Worm (Caenorhabditis elegans): Measurements from ENCODE around the gene F01G4.4.

The F01G4.4 gene

DNA sequence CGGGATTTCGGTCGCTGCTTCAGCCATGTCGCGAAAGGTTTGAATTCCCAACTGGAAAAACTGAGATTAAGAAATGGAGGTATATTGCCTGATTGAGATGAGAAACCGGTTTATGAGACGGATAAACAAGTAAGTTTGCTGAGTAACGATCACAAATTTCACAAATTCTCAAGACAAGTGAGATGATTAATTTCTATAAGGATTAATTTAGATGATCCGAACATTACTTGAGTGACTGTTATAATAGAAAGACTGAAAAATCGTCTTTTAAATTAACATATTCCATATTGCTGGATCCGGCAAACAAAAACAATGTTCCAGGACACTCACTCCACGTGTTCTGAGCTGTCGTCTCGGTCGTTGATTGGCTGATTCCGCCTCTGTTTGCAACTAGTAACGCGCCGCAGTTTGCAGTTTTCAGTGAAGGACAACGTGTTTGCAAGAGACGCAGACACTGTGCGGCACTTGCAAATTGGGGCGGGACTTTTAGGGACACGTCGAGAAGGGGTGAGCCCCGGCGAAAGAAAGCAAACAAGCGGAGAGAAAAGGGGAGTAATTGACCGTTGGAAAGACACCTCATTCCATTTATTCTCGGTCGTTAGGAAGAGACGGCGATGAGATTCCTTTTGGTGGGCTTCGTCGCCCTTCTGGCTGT is 24.2 kb upstream of the F01G4.4 start, which contains the start of the genes imp-2 and enpl-1 (continued):
- peak in 1 of 2 experiments; percentile 74 for TF ChIP-seq daf-16 (GFP tag; optimal IDR thresholded peaks at IDR 0.05)
- TF ChIP-seq daf-16 (tag; optimal IDR thresholded peaks at IDR 0.05) = peak; percentile 72
- peak; percentile 85 for TF ChIP-seq T20F7.1 (GFP tag; optimal IDR thresholded peaks at IDR 0.05)
- TF ChIP-seq mdt-29 (GFP tag; IDR thresholded peaks at IDR 0.05) = peak; percentile 60; the same call in 1 of the 2 replicates
- TF ChIP-seq attf-4 (tag; optimal IDR thresholded peaks at IDR 0.05) = no peak
- peak; percentile 89 for TF ChIP-seq T26A8.4 (GFP tag; IDR thresholded peaks at IDR 0.05)
- peak; percentile 83 for TF ChIP-seq mes-2 (tag; optimal IDR thresholded peaks at IDR 0.05; ENCODE audit: poor library complexity, severe bottlenecking)
- peak; percentile 83 for TF ChIP-seq lin-13 (GFP tag; optimal IDR thresholded peaks at IDR 0.05)
- peak; percentile 78 for TF ChIP-seq dpl-1 (GFP tag; optimal IDR thresholded peaks at IDR 0.05)
- TF ChIP-seq gei-8 (GFP tag; optimal IDR thresholded peaks at IDR 0.05) = peak; percentile 76
- peak; percentile 55; the same call in 1 of the 2 replicates for TF ChIP-seq dmd-9 (GFP tag; IDR thresholded peaks at IDR 0.05)
- peak; percentile 89 for TF ChIP-seq pha-4 (GFP tag; IDR thresholded peaks at IDR 0.05)
- peak; percentile 33 for TF ChIP-seq pha-4 (tag; optimal IDR thresholded peaks at IDR 0.05)
- peak; percentile 43 for TF ChIP-seq zip-2 (tag; optimal IDR thresholded peaks at IDR 0.05)
- TF ChIP-seq nhr-28 (tag; optimal IDR thresholded peaks at IDR 0.05) = peak; percentile 73

DNA sequence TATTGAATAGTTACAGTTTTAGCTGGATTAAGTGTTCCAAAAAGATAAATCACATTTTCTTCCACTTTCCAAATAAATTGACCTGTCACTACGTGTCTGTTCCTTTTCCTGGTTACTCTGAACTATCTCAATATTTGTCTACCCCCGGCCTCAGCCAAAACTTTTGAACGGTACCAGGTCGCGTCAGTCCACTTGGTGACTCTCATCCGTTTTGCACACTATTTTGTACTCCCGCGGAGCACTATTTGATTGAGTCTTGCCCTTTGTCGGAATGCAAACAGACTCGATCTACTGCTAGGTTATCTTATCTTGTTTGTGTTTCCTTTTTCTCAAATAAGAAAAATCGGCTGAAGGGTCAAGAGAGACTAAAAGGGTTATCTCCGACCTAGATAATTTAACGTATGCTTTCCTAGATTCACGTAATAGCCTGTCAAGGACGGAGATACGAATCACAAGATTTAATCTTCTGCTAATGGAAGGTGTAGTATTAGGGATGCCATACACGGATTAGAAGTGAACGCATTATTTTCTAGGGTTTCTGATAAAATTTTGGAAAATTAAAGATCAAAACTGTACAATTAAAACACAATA is 23.1 kb upstream of the F01G4.4 start:
- TF ChIP-seq nhr-28 (tag; optimal IDR thresholded peaks at IDR 0.05) (peak; percentile 17), snpc-1.2 (GFP tag; IDR thresholded peaks at IDR 0.05) (no peak)

DNA sequence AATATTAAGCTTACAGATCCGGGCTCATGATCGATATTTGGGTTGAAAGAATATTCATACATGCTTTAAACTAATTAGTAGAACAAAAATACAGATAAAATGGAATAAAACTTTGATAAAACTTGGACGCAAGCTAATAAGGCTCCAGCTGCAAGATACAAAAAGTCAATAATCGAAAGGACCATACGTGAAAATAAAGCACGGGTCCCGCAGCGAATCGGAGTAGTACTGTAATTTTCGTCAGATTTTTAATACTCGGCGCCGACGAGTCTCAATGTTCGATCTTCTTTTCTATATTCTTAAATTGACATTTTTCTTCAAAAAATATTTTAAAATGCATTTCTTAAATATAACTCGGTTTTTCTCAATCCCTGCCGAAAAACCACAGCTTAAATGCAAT is 18.5 kb upstream of the F01G4.4 start, which contains the start of gene spo-11:
spo-11 (minus strand) TSS at position 189 of the 400 bp plus-strand sequence.
- peak; percentile 3 for TF ChIP-seq F49E8.2 (tag; optimal IDR thresholded peaks at IDR 0.05; ENCODE audit: borderline replicate concordance)
- no peak for TF ChIP-seq unc-62 (GFP tag; optimal IDR thresholded peaks at IDR 0.05 in 1 of 2)
- TF ChIP-seq unc-62 (tag; optimal IDR thresholded peaks at IDR 0.05) = no peak

DNA sequence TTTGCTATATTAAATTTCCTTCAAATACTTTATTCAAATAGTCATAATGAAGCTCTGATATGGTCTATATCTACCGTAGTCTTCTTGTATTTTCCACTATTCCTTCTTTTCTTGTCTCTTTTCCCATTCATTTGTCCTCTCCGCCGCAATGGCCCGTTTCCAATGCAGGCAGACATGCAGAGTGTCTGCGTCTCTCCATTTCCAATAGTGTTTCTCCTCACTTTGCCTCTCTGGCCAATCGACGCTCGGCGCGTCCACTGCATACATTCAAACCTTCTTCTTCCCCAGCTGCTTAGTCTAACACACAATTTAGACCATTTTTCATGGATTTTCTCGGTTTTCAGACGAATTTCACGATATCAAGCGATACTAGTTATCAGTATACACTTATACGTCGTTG is 17.9 kb upstream of the F01G4.4 start:
- TF ChIP-seq hmg-1.1 (GFP tag; IDR thresholded peaks at IDR 0.05) = peak; percentile 67
- TF ChIP-seq hlh-11 (tag; optimal IDR thresholded peaks at IDR 0.05) = peak; percentile 39
- TF ChIP-seq mes-2 (tag; optimal IDR thresholded peaks at IDR 0.05; ENCODE audit: poor library complexity, severe bottlenecking) = peak; percentile 66
- TF ChIP-seq aha-1 (tag) = peak; percentile 74
- TF ChIP-seq mxl-3 (GFP tag; optimal IDR thresholded peaks at IDR 0.05) = peak; percentile 32
- TF ChIP-seq sdz-12 (GFP tag; optimal IDR thresholded peaks at IDR 0.05) = no peak
- peak; percentile 46 for TF ChIP-seq mep-1 (tag; optimal IDR thresholded peaks at IDR 0.05)
- TF ChIP-seq daf-8 (GFP tag; IDR thresholded peaks at IDR 0.05) = no peak
- TF ChIP-seq rbr-2 (tag; optimal IDR thresholded peaks at IDR 0.05) = peak; percentile 12
- TF ChIP-seq lsy-2 (tag; optimal IDR thresholded peaks at IDR 0.05) = peak in 1 of 2 experiments; percentile 70
- TF ChIP-seq daf-16 (GFP tag; optimal IDR thresholded peaks at IDR 0.05) = no peak
- TF ChIP-seq daf-16 (tag; optimal IDR thresholded peaks at IDR 0.05) = peak; percentile 16

DNA sequence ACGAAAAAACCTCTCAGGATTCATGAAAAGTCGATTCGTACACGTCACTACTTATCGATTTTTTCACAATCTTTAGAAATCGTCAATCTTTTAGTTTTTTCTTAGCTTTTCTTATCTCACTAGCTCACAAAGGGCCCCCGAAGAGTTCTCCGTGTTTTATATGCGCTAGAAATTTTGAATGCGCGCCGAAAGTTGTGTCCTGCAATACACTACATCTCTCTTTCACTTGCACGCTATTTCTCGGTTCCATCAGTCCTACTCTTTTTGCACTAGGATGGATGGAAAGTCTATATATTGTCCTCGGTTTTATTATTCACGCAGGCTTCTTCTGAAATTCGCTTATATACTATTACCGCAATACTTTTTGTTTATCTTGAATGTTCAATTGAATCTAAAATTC is 17.5 kb upstream of the F01G4.4 start:
- TF ChIP-seq nhr-28 (tag; optimal IDR thresholded peaks at IDR 0.05) = peak; percentile 15
- peak in 1 of 2 experiments; percentile 33 for TF ChIP-seq unc-62 (GFP tag; optimal IDR thresholded peaks at IDR 0.05 in 1 of 2)
- TF ChIP-seq unc-62 (tag; optimal IDR thresholded peaks at IDR 0.05) = no peak
- TF ChIP-seq dpl-1 (GFP tag; optimal IDR thresholded peaks at IDR 0.05) = peak; percentile 73
- no peak for TF ChIP-seq pqm-1 (tag; optimal IDR thresholded peaks at IDR 0.05)
- TF ChIP-seq jun-1 (tag; optimal IDR thresholded peaks at IDR 0.05) = no peak

DNA sequence TGAATTAATAATTGTTTCAGACTA is 17.3 kb upstream of the F01G4.4 start, which contains the start of gene swsn-4:
swsn-4 (plus strand) TSS at position 21 of the 24 bp plus-strand sequence.
- TF ChIP-seq daf-12 (tag; optimal IDR thresholded peaks at IDR 0.05) = no peak
- TF ChIP-seq hmg-1.1 (GFP tag; IDR thresholded peaks at IDR 0.05) = no peak
- no peak for TF ChIP-seq nhr-11 (tag; optimal IDR thresholded peaks at IDR 0.05)
- TF ChIP-seq tag-97 (GFP tag; IDR thresholded peaks at IDR 0.05) = no peak
- no peak for TF ChIP-seq skn-1 (tag; optimal IDR thresholded peaks at IDR 0.05)
- TF ChIP-seq ceh-82 (tag; optimal IDR thresholded peaks at IDR 0.05) = no peak
- no peak for TF ChIP-seq hlh-11 (tag; optimal IDR thresholded peaks at IDR 0.05)
- no peak for TF ChIP-seq php-3 (GFP tag; IDR thresholded peaks at IDR 0.05)
- no peak for TF ChIP-seq ces-1 (GFP tag; optimal IDR thresholded peaks at IDR 0.05)
- no peak for TF ChIP-seq fos-1 (tag; optimal IDR thresholded peaks at IDR 0.05)
- TF ChIP-seq gei-8 (GFP tag; optimal IDR thresholded peaks at IDR 0.05) = no peak
- TF ChIP-seq ztf-11 (tag; optimal IDR thresholded peaks at IDR 0.05) = no peak
- TF ChIP-seq T20F7.1 (GFP tag; optimal IDR thresholded peaks at IDR 0.05) = no peak
- no peak for TF ChIP-seq R02D3.7 (tag; optimal IDR thresholded peaks at IDR 0.05)
- TF ChIP-seq zfp-3 (GFP tag; conservative IDR thresholded peaks at IDR 0.05) = no peak
- TF ChIP-seq mxl-3 (GFP tag; optimal IDR thresholded peaks at IDR 0.05) = no peak
